Worm (Caenorhabditis elegans) whole organism, L3 larva: Measurements from ENCODE around the gene mrpl-28.
A peak's percentile ranks its signal among the peaks of the same experiment; 100 is the strongest.

Source experiments
- ZK546.5 ChIP-seq: sonication (generic microtip); optimal IDR thresholded peaks from 2 replicates; lab custom pipeline; 2017; ENCODE audit warnings: missing biosample characterization, missing genetic modification characterization
- aly-2 ChIP-seq: fragments of 150-350 bp; optimal IDR thresholded peaks from 2 replicates; lab custom pipeline; 2014; ENCODE audit warnings: missing biosample characterization, missing genetic modification characterization
- ama-1 ChIP-seq: fragments of 150-350 bp; optimal IDR thresholded peaks from 2 replicates; lab custom pipeline; 2018
- ceh-28 ChIP-seq: fragments of 150-350 bp; optimal IDR thresholded peaks from 2 replicates; lab custom pipeline; 2014; ENCODE audit warnings: missing biosample characterization, missing genetic modification reagents, missing genetic modification characterization
- ceh-82 ChIP-seq: fragments of 150-350 bp; optimal IDR thresholded peaks from 2 replicates; lab custom pipeline; 2014; ENCODE audit warnings: missing biosample characterization, missing genetic modification characterization
- ceh-9 ChIP-seq: sonication (generic microtip); optimal IDR thresholded peaks from 2 replicates; lab custom pipeline; 2018; ENCODE audit warnings: missing biosample characterization, missing genetic modification characterization
- egl-5 ChIP-seq: fragments of 150-350 bp; optimal IDR thresholded peaks from 2 replicates; lab custom pipeline; 2017; ENCODE audit warnings: missing biosample characterization, missing genetic modification reagents, missing genetic modification characterization, inconsistent platforms
- elt-2 ChIP-seq: sonication (generic microtip); optimal IDR thresholded peaks from 2 replicates; lab custom pipeline; 2016; ENCODE audit warnings: missing genetic modification reagents, mild to moderate bottlenecking, missing genetic modification characterization, missing compliant biosample characterization
- elt-3 ChIP-seq, 3 experiments: fragments of 150-350 bp in 1 of 3; sonication (generic microtip) in 2 of 3; optimal IDR thresholded peaks; 2 replicates in 2 of 3; 4 replicates in 1 of 3; lab custom pipeline; 2014 to 2017; ENCODE audit warnings: missing biosample characterization in 3 of 3, missing genetic modification characterization in 3 of 3
- eor-1 ChIP-seq, 2 experiments: fragments of 150-350 bp; optimal IDR thresholded peaks; 2 replicates each; lab custom pipeline; 2014 to 2018; ENCODE audit warnings: missing biosample characterization in 2 of 2, missing genetic modification characterization in 2 of 2
- fkh-10 ChIP-seq: sonication (generic microtip); optimal IDR thresholded peaks from 2 replicates; lab custom pipeline; 2017; ENCODE audit warnings: missing biosample characterization, missing genetic modification reagents, missing genetic modification characterization
- fkh-2 ChIP-seq: fragments of 150-350 bp; optimal IDR thresholded peaks from 2 replicates; lab custom pipeline; 2014; ENCODE audit warnings: missing biosample characterization, missing genetic modification reagents, missing genetic modification characterization
- fos-1 ChIP-seq: fragments of 150-350 bp; optimal IDR thresholded peaks from 2 replicates; lab custom pipeline; 2014; ENCODE audit warnings: missing biosample characterization, missing genetic modification characterization
- hmg-11 ChIP-seq: sonication (generic microtip); optimal IDR thresholded peaks from 2 replicates; lab custom pipeline; 2016; ENCODE audit warnings: missing genetic modification characterization, missing compliant biosample characterization
- jun-1 ChIP-seq: fragments of 150-350 bp; optimal IDR thresholded peaks from 2 replicates; lab custom pipeline; 2014; ENCODE audit warnings: missing biosample characterization, missing genetic modification reagents, missing genetic modification characterization
- lin-15B ChIP-seq: fragments of 150-350 bp; optimal IDR thresholded peaks from 2 replicates; lab custom pipeline; 2014; ENCODE audit warnings: missing biosample characterization, missing genetic modification characterization
- lin-39 ChIP-seq: fragments of 150-350 bp; optimal IDR thresholded peaks from 2 replicates; lab custom pipeline; 2018; ENCODE audit warnings: missing biosample characterization, missing genetic modification reagents, missing genetic modification characterization
- mdl-1 ChIP-seq: fragments of 150-350 bp; optimal IDR thresholded peaks from 2 replicates; lab custom pipeline; 2014; ENCODE audit warnings: missing biosample characterization, missing genetic modification characterization
- mml-1 ChIP-seq: fragments of 150-350 bp; sonication (generic microtip); optimal IDR thresholded peaks from 3 replicates; lab custom pipeline; 2014; ENCODE audit warnings: missing biosample characterization, missing genetic modification characterization
- nfya-1 ChIP-seq: sonication (generic microtip); optimal IDR thresholded peaks from 2 replicates; lab custom pipeline; 2017; ENCODE audit warnings: missing genetic modification characterization, mild to moderate bottlenecking, missing compliant biosample characterization, antibody characterized with exemption, moderate library complexity; ENCODE audit not compliant: insufficient read depth
- nhr-12 ChIP-seq: fragments of 150-350 bp; optimal IDR thresholded peaks from 2 replicates; lab custom pipeline; 2014; ENCODE audit warnings: missing biosample characterization, missing genetic modification characterization
- nhr-23 ChIP-seq: fragments of 150-350 bp; optimal IDR thresholded peaks from 2 replicates; lab custom pipeline; 2014; ENCODE audit warnings: missing biosample characterization, missing genetic modification reagents, missing genetic modification characterization
- nhr-237 ChIP-seq: fragments of 150-350 bp; optimal IDR thresholded peaks from 2 replicates; lab custom pipeline; 2014; ENCODE audit warnings: missing biosample characterization, missing genetic modification characterization
- nhr-25 ChIP-seq: sonication (generic microtip); optimal IDR thresholded peaks from 2 replicates; lab custom pipeline; 2017; ENCODE audit warnings: missing biosample characterization, missing genetic modification characterization
- nhr-28 ChIP-seq: fragments of 150-350 bp; optimal IDR thresholded peaks from 2 replicates; lab custom pipeline; 2014; ENCODE audit warnings: missing biosample characterization, missing genetic modification characterization
- nhr-43 ChIP-seq: sonication (generic microtip); optimal IDR thresholded peaks from 2 replicates; lab custom pipeline; 2016; ENCODE audit warnings: mild to moderate bottlenecking, missing genetic modification characterization, missing compliant biosample characterization; ENCODE audit not compliant: poor library complexity, severe bottlenecking
- nhr-67 ChIP-seq: fragments of 150-350 bp; optimal IDR thresholded peaks from 2 replicates; lab custom pipeline; 2014; ENCODE audit warnings: missing biosample characterization, missing genetic modification characterization
- pha-4 ChIP-seq: fragments of 150-350 bp; optimal IDR thresholded peaks from 2 replicates; lab custom pipeline; 2014; ENCODE audit warnings: missing biosample characterization, missing genetic modification reagents, missing genetic modification characterization
- pqm-1 ChIP-seq: fragments of 150-350 bp; optimal IDR thresholded peaks from 2 replicates; lab custom pipeline; 2017; ENCODE audit warnings: missing biosample characterization, missing genetic modification characterization, inconsistent platforms
- sea-2 ChIP-seq: fragments of 150-350 bp; sonication (generic microtip); optimal IDR thresholded peaks from 4 replicates; lab custom pipeline; 2014; ENCODE audit warnings: missing biosample characterization, missing genetic modification reagents, missing genetic modification characterization
- snpc-4 ChIP-seq: fragments of 150-350 bp; optimal IDR thresholded peaks from 2 replicates; lab custom pipeline; 2014; ENCODE audit warnings: missing biosample characterization, missing genetic modification characterization
- tbx-2 ChIP-seq: sonication (generic microtip); optimal IDR thresholded peaks from 2 replicates; lab custom pipeline; 2016; ENCODE audit warnings: mild to moderate bottlenecking, missing genetic modification characterization, missing compliant biosample characterization
- zag-1 ChIP-seq: fragments of 150-350 bp; optimal IDR thresholded peaks from 2 replicates; lab custom pipeline; 2014; ENCODE audit warnings: missing biosample characterization, missing genetic modification characterization
- ztf-11 ChIP-seq: fragments of 150-350 bp; optimal IDR thresholded peaks from 2 replicates; lab custom pipeline; 2014; ENCODE audit warnings: missing biosample characterization, missing genetic modification characterization
- ztf-4 ChIP-seq: fragments of 150-350 bp; optimal IDR thresholded peaks from 2 replicates; lab custom pipeline; 2014; ENCODE audit warnings: missing biosample characterization, missing genetic modification characterization

Gene mrpl-28

ce11 chrII:122008-122407, 33.8 kb downstream of the mrpl-28 start:
- TF ChIP-seq hmg-11 (tag; lab: Kevin White, UChicago) (peak; percentile 35), elt-2 (no peak), nhr-25 (tag; lab: Kevin White, UChicago) (peak; percentile 86), pha-4 (peak; percentile 26)

ce11 chrII:121121-121520, 34.7 kb downstream of the mrpl-28 start, which contains the start of gene K10B4.3:
K10B4.3 (minus strand) TSS chrII:121221.
- no peak for TF ChIP-seq ceh-28

ce11 chrII:116916-117315, 38.9 kb downstream of the mrpl-28 start, which contains the start of gene srt-54:
srt-54 (plus strand) TSS chrII:117216.
- no peak for TF ChIP-seq ztf-11 (tag; lab: Kevin White, UChicago)
- no peak for TF ChIP-seq hmg-11 (tag; lab: Kevin White, UChicago)
- TF ChIP-seq nfya-1 (tag; lab: Kevin White, UChicago): no peak
- TF ChIP-seq ceh-9 (tag; lab: Kevin White, UChicago): no peak
- no peak for TF ChIP-seq nhr-23 (tag; lab: Kevin White, UChicago)
- TF ChIP-seq elt-2: no peak
- no peak for TF ChIP-seq ceh-82 (tag; lab: Kevin White, UChicago)
- no peak for TF ChIP-seq nhr-67 (tag; lab: Kevin White, UChicago)
- no peak for TF ChIP-seq ZK546.5 (tag; lab: Kevin White, UChicago)
- TF ChIP-seq mdl-1: no peak
- no peak for TF ChIP-seq ama-1 (lab: Kevin White, UChicago)
- TF ChIP-seq nhr-237 (tag; lab: Kevin White, UChicago): no peak
- TF ChIP-seq elt-3 (tag; optimal IDR thresholded peaks at IDR 0.05; lab: Kevin White, UChicago): no peak
- TF ChIP-seq jun-1 (tag; lab: Kevin White, UChicago): no peak
- no peak for TF ChIP-seq sea-2 (GFP tag; lab: Kevin White, UChicago)

- no peak for TF ChIP-seq egl-5 (tag; lab: Kevin White, UChicago)
- peak; percentile 22 for TF ChIP-seq nhr-25 (tag; lab: Kevin White, UChicago)
- TF ChIP-seq elt-2: peak; percentile 15
- TF ChIP-seq nhr-28 (tag; lab: Kevin White, UChicago): no peak
Observed at ce11 chrII:112231-112630, 43.6 kb downstream of the mrpl-28 start.

- TF ChIP-seq elt-2 (no peak), mml-1 (tag; lab: Kevin White, UChicago) (no peak), lin-15B (tag; lab: Kevin White, UChicago) (no peak), pha-4 (no peak), fkh-2 (tag; lab: Kevin White, UChicago) (no peak), ZK546.5 (tag; lab: Kevin White, UChicago) (no peak), fos-1 (tag; lab: Kevin White, UChicago) (no peak), pqm-1 (no peak), eor-1 (tag; optimal IDR thresholded peaks at IDR 0.05; lab: Kevin White, UChicago) (no peak), nhr-237 (tag; lab: Kevin White, UChicago) (no peak), nhr-12 (tag; lab: Kevin White, UChicago) (no peak), egl-5 (tag; lab: Kevin White, UChicago) (no peak)
- TF ChIP-seq, all 47 proteins: peak for 0
Observed at ce11 chrII:111267-111666, 44.5 kb downstream of the mrpl-28 start, which contains the start of gene C50D2.1. C50D2.1 (plus strand) TSS chrII:111567.

ce11 chrII:108865-109264, 46.9 kb downstream of the mrpl-28 start, which contains the start of gene C50D2.2:
C50D2.2 (plus strand) TSS chrII:109165.
- no peak for TF ChIP-seq fkh-10 (GFP tag; lab: Kevin White, UChicago)
- no peak for TF ChIP-seq hmg-11 (tag; lab: Kevin White, UChicago)
- TF ChIP-seq nhr-23 (tag; lab: Kevin White, UChicago): no peak
- no peak for TF ChIP-seq lin-15B (tag; lab: Kevin White, UChicago)
- TF ChIP-seq tbx-2: no peak
- no peak for TF ChIP-seq nhr-67 (tag; lab: Kevin White, UChicago)
- no peak for TF ChIP-seq nhr-12 (tag; lab: Kevin White, UChicago)
- no peak for TF ChIP-seq ztf-4 (tag; lab: Kevin White, UChicago)
- TF ChIP-seq sea-2 (GFP tag; lab: Kevin White, UChicago): no peak
- TF ChIP-seq ceh-28: no peak
- TF ChIP-seq lin-39 (tag; lab: Kevin White, UChicago): no peak
- no peak for TF ChIP-seq fos-1 (tag; lab: Kevin White, UChicago)
- no peak for TF ChIP-seq snpc-4 (tag; lab: Kevin White, UChicago)
- TF ChIP-seq zag-1 (tag; lab: Kevin White, UChicago): no peak
- no peak for TF ChIP-seq mml-1 (tag; lab: Kevin White, UChicago)
- no peak for TF ChIP-seq nhr-43
- TF ChIP-seq aly-2: no peak
